Worm (Caenorhabditis elegans) whole organism, late embryonic: ENCODE data around the gene C29F9.9.
"Not testable (repeated sequence)": the region's sequence is repeated elsewhere in the genome, so short reads cannot be mapped to it uniquely, and the experiment has no call there.

Source experiments
- F13H6.1 ChIP-seq: sonication (generic microtip); optimal IDR thresholded peaks from 2 replicates; lab custom pipeline; 2016; ENCODE audit warnings: missing genetic modification characterization, missing compliant biosample characterization
- T23F11.4 ChIP-seq: fragments of 200-800 bp; sonication (Bioruptor generic); optimal IDR thresholded peaks from 2 replicates; lab custom pipeline; 2018; ENCODE audit warnings: mild to moderate bottlenecking, missing genetic modification characterization, missing compliant biosample characterization
- dmd-4 ChIP-seq: sonication (generic microtip); optimal IDR thresholded peaks from 2 replicates; lab custom pipeline; 2016; ENCODE audit warnings: borderline replicate concordance, missing genetic modification characterization, missing compliant biosample characterization
- fkh-10 ChIP-seq: fragments of 150-350 bp; optimal IDR thresholded peaks from 2 replicates; lab custom pipeline; 2014; ENCODE audit warnings: missing biosample characterization, missing genetic modification reagents, missing genetic modification characterization
- mec-3 ChIP-seq: sonication (generic microtip); optimal IDR thresholded peaks from 2 replicates; lab custom pipeline; 2016; ENCODE audit warnings: borderline replicate concordance, missing genetic modification characterization, missing compliant biosample characterization
- nfya-1 ChIP-seq: sonication (generic microtip); optimal IDR thresholded peaks from 2 replicates; lab custom pipeline; 2017; ENCODE audit warnings: missing genetic modification characterization, mild to moderate bottlenecking, missing compliant biosample characterization, antibody characterized with exemption, moderate library complexity
- rnt-1 ChIP-seq: sonication (generic microtip); optimal IDR thresholded peaks from 2 replicates; lab custom pipeline; 2016; ENCODE audit warnings: missing genetic modification characterization, missing compliant biosample characterization

ce11 chrIII:98822-99221 lies at the start of gene C29F9.9:
- not testable (repeated sequence) for TF ChIP-seq fkh-10 (GFP tag; lab: Kevin White, UChicago); T23F11.4 (GFP tag; lab: Kevin White, UChicago); nfya-1 (tag; lab: Kevin White, UChicago); F13H6.1 (tag; lab: Kevin White, UChicago); rnt-1 (tag; lab: Kevin White, UChicago); mec-3 (tag; lab: Kevin White, UChicago); dmd-4 (tag; lab: Kevin White, UChicago)
